Worm (Caenorhabditis elegans) whole organism, young adult: ENCODE results near the gene F14D7.14.
"Not testable (repeated sequence)": the region's sequence is repeated elsewhere in the genome, so short reads cannot be mapped to it uniquely, and the experiment has no call there.

Experiments used
- B0019.2 ChIP-seq: fragments of 200-800 bp; sonication (Bioruptor generic); conservative IDR thresholded peaks from 2 replicates; pipeline ENCODE4 v1.3.6; 2022; ENCODE audit warnings: missing genetic modification reagents, missing genetic modification characterization, missing compliant biosample characterization
- B0261.1 ChIP-seq: sonication (generic microtip); optimal IDR thresholded peaks from 2 replicates; lab custom pipeline; 2016; ENCODE audit warnings: mild to moderate bottlenecking, missing genetic modification characterization, moderate library complexity, missing compliant biosample characterization
- D2030.7 ChIP-seq: fragments of 200-800 bp; sonication (Bioruptor generic); IDR thresholded peaks from 2 replicates; pipeline ENCODE4 v1.3.6; 2022; ENCODE audit warnings: missing genetic modification reagents, missing genetic modification characterization, missing compliant biosample characterization
- F33H1.4 ChIP-seq: fragments of 200-800 bp; sonication (Bioruptor generic); IDR thresholded peaks from 2 replicates; pipeline ENCODE4 v1.3.6; 2022; ENCODE audit warnings: missing genetic modification reagents, missing genetic modification characterization, missing compliant biosample characterization
- F57A8.1 ChIP-seq: fragments of 200-800 bp; sonication (Bioruptor generic); optimal IDR thresholded peaks from 2 replicates; lab custom pipeline; 2018; ENCODE audit warnings: mild to moderate bottlenecking, missing genetic modification characterization, moderate library complexity, missing compliant biosample characterization
- Y56A3A.18 ChIP-seq: fragments of 200-800 bp; sonication (Bioruptor generic); IDR thresholded peaks from 2 replicates; pipeline ENCODE4 v1.3.6; 2022; ENCODE audit warnings: missing genetic modification reagents, missing genetic modification characterization, missing compliant biosample characterization
- ZK185.1 ChIP-seq: sonication (generic microtip); optimal IDR thresholded peaks from 2 replicates; lab custom pipeline; 2016; ENCODE audit warnings: mild to moderate bottlenecking, missing genetic modification characterization, missing compliant biosample characterization; ENCODE audit not compliant: poor library complexity, severe bottlenecking
- ama-1 ChIP-seq, 3 experiments: fragments of 150-350 bp in 1 of 3; sonication (generic microtip) in 2 of 3; optimal IDR thresholded peaks; 2 replicates each; lab custom pipeline; 2014 to 2018; ENCODE audit warnings: missing biosample characterization in 2 of 3, missing genetic modification characterization in 2 of 3, missing genetic modification reagents in 2 of 3
- aptf-3 ChIP-seq: fragments of 200-800 bp; sonication (Bioruptor generic); IDR thresholded peaks from 2 replicates; pipeline ENCODE4 v1.3.6; 2022; ENCODE audit warnings: missing genetic modification characterization, missing compliant biosample characterization
- atf-7 ChIP-seq: sonication (generic microtip); optimal IDR thresholded peaks from 2 replicates; lab custom pipeline; 2017; ENCODE audit warnings: mild to moderate bottlenecking, missing genetic modification characterization, missing compliant biosample characterization
- attf-3 ChIP-seq: fragments of 200-800 bp; sonication (Bioruptor generic); conservative IDR thresholded peaks from 2 replicates; pipeline ENCODE4 v1.3.6; 2022; ENCODE audit warnings: missing genetic modification reagents, missing genetic modification characterization, missing compliant biosample characterization
- attf-6 ChIP-seq: fragments of 200-800 bp; sonication (Bioruptor generic); IDR thresholded peaks from 2 replicates; pipeline ENCODE4 v1.3.6; 2022; ENCODE audit warnings: missing genetic modification reagents, missing genetic modification characterization, missing compliant biosample characterization
- ceh-40 ChIP-seq: fragments of 200-800 bp; sonication (Bioruptor generic); IDR thresholded peaks from 2 replicates; pipeline ENCODE4 v1.3.6; 2022; ENCODE audit warnings: missing genetic modification characterization, missing compliant biosample characterization
- ceh-79 ChIP-seq: sonication (generic microtip); optimal IDR thresholded peaks from 2 replicates; lab custom pipeline; 2017; ENCODE audit warnings: mild to moderate bottlenecking, missing genetic modification characterization, missing compliant biosample characterization
- chd-7 ChIP-seq: sonication (generic microtip); optimal IDR thresholded peaks from 2 replicates; lab custom pipeline; 2016; ENCODE audit warnings: mild to moderate bottlenecking, missing genetic modification characterization, moderate library complexity, missing compliant biosample characterization
- dox-1 ChIP-seq: fragments of 200-800 bp; sonication (Bioruptor generic); IDR thresholded peaks from 2 replicates; pipeline ENCODE4 v1.3.6; 2022; ENCODE audit warnings: missing genetic modification reagents, missing genetic modification characterization, missing compliant biosample characterization
- efl-1 ChIP-seq: fragments of 150-350 bp; optimal IDR thresholded peaks from 2 replicates; lab custom pipeline; 2014; ENCODE audit warnings: missing biosample characterization, missing genetic modification reagents, missing genetic modification characterization
- egrh-3 ChIP-seq: fragments of 200-800 bp; sonication (Bioruptor generic); IDR thresholded peaks from 2 replicates; pipeline ENCODE4 v1.3.6; 2022; ENCODE audit warnings: missing genetic modification reagents, missing genetic modification characterization, missing compliant biosample characterization
- ets-4 ChIP-seq: fragments of 200-800 bp; sonication (Bioruptor generic); optimal IDR thresholded peaks from 2 replicates; lab custom pipeline; 2018; ENCODE audit warnings: mild to moderate bottlenecking, missing genetic modification characterization, missing compliant biosample characterization
- him-1 ChIP-seq: sonication (generic microtip); optimal IDR thresholded peaks from 2 replicates; lab custom pipeline; 2016; ENCODE audit warnings: missing genotype, missing genetic modification reagents, missing genetic modification characterization, missing compliant biosample characterization
- hlh-26 ChIP-seq: fragments of 200-800 bp; sonication (Bioruptor generic); conservative IDR thresholded peaks from 2 replicates; pipeline ENCODE4 v1.3.6; 2022; ENCODE audit warnings: missing genetic modification reagents, missing genetic modification characterization, missing compliant biosample characterization
- hmg-1.2 ChIP-seq: fragments of 200-800 bp; sonication (Bioruptor generic); IDR thresholded peaks from 2 replicates; pipeline ENCODE4 v1.3.6; 2022; ENCODE audit warnings: missing genetic modification reagents, missing genetic modification characterization, missing compliant biosample characterization
- hsf-1 ChIP-seq: fragments of 200-800 bp; sonication (Bioruptor generic); IDR thresholded peaks from 2 replicates; pipeline ENCODE4 v1.3.6; 2022; ENCODE audit warnings: missing genetic modification reagents, missing genetic modification characterization, missing compliant biosample characterization
- let-607 ChIP-seq, 2 experiments: fragments of 200-800 bp in 1 of 2; sonication (Bioruptor generic) in 1 of 2; sonication (generic microtip) in 1 of 2; optimal IDR thresholded peaks; 2 replicates each; lab custom pipeline; 2016 to 2018; ENCODE audit warnings: mild to moderate bottlenecking in 2 of 2, missing compliant biosample characterization in 2 of 2, missing genetic modification characterization in 2 of 2, moderate library complexity in 2 of 2, missing genotype in 1 of 2
- lin-26 ChIP-seq: fragments of 200-800 bp; sonication (Bioruptor generic); IDR thresholded peaks from 2 replicates; pipeline ENCODE4 v1.3.6; 2022; ENCODE audit warnings: missing genetic modification reagents, missing genetic modification characterization, missing compliant biosample characterization
- lsl-1 ChIP-seq: fragments of 200-800 bp; sonication (Bioruptor generic); optimal IDR thresholded peaks from 2 replicates; lab custom pipeline; 2018; ENCODE audit warnings: mild to moderate bottlenecking, missing genetic modification characterization, moderate library complexity, missing compliant biosample characterization
- lsy-27 ChIP-seq: sonication (generic microtip); optimal IDR thresholded peaks from 2 replicates; lab custom pipeline; 2017; ENCODE audit warnings: missing genetic modification characterization, mild to moderate bottlenecking, missing compliant biosample characterization, antibody characterized with exemption, missing genotype, borderline replicate concordance; ENCODE audit not compliant: insufficient read depth
- madf-10 ChIP-seq: sonication (generic microtip); optimal IDR thresholded peaks from 2 replicates; lab custom pipeline; 2016; ENCODE audit warnings: mild to moderate bottlenecking, missing genetic modification characterization, missing compliant biosample characterization
- madf-3 ChIP-seq: fragments of 200-800 bp; sonication (Bioruptor generic); IDR thresholded peaks from 2 replicates; pipeline ENCODE4 v1.3.6; 2022; ENCODE audit warnings: missing genetic modification reagents, missing genetic modification characterization, missing compliant biosample characterization
- madf-6 ChIP-seq: fragments of 200-800 bp; sonication (Bioruptor generic); IDR thresholded peaks from 2 replicates; pipeline ENCODE4 v1.3.6; 2022; ENCODE audit warnings: missing genetic modification reagents, missing genetic modification characterization, missing compliant biosample characterization
- mcd-1 ChIP-seq: fragments of 200-800 bp; sonication (Bioruptor generic); IDR thresholded peaks from 2 replicates; pipeline ENCODE4 v1.3.6; 2022; ENCODE audit warnings: missing genetic modification reagents, missing genetic modification characterization, missing compliant biosample characterization
- mel-28 ChIP-seq: sonication (generic microtip); optimal IDR thresholded peaks from 2 replicates; lab custom pipeline; 2016; ENCODE audit warnings: borderline replicate concordance, mild to moderate bottlenecking, missing genetic modification characterization, missing compliant biosample characterization
- nfya-2 ChIP-seq: fragments of 200-800 bp; sonication (Bioruptor generic); IDR thresholded peaks from 2 replicates; pipeline ENCODE4 v1.3.6; 2022; ENCODE audit warnings: missing genetic modification reagents, missing genetic modification characterization, missing compliant biosample characterization
- nfyb-1 ChIP-seq: fragments of 200-800 bp; sonication (Bioruptor generic); IDR thresholded peaks from 2 replicates; pipeline ENCODE4 v1.3.6; 2022; ENCODE audit warnings: missing genetic modification reagents, missing genetic modification characterization, missing compliant biosample characterization
- snpc-1.1 ChIP-seq: sonication (generic microtip); optimal IDR thresholded peaks from 2 replicates; lab custom pipeline; 2017; ENCODE audit warnings: missing genetic modification characterization, mild to moderate bottlenecking, missing compliant biosample characterization, antibody characterized with exemption, moderate library complexity, missing genotype, missing genetic modification reagents; ENCODE audit not compliant: insufficient read depth
- snpc-1.3 ChIP-seq: sonication (generic microtip); optimal IDR thresholded peaks from 2 replicates; lab custom pipeline; 2017; ENCODE audit warnings: missing genetic modification characterization, mild to moderate bottlenecking, missing compliant biosample characterization, antibody characterized with exemption, moderate library complexity, missing genotype, missing genetic modification reagents; ENCODE audit not compliant: insufficient read depth
- snpc-4 ChIP-seq, 5 experiments: fragments of 150-350 bp in 1 of 5; sonication (generic microtip) in 4 of 5; optimal IDR thresholded peaks; 2 replicates each; lab custom pipeline; 2014 to 2018; ENCODE audit warnings: missing genetic modification characterization in 5 of 5, missing biosample characterization in 3 of 5, antibody characterized with exemption in 2 of 5, mild to moderate bottlenecking in 2 of 5, missing compliant biosample characterization in 2 of 5, missing genotype in 2 of 5, moderate library complexity in 2 of 5, missing genetic modification reagents in 1 of 5
- tbp1 ChIP-seq: fragments of 200-800 bp; sonication (Bioruptor generic); optimal IDR thresholded peaks from 2 replicates; lab custom pipeline; 2018; ENCODE audit warnings: mild to moderate bottlenecking, missing genetic modification characterization, missing compliant biosample characterization
- tbx-9 ChIP-seq: sonication (generic microtip); optimal IDR thresholded peaks from 2 replicates; lab custom pipeline; 2016; ENCODE audit warnings: borderline replicate concordance, missing genetic modification characterization, inconsistent platforms, missing compliant biosample characterization

The F14D7.14 gene

ce11 chrV:14268616-14269015 lies 41.1 kb upstream of the F14D7.14 start, which contains the start of gene F40G12.4:
TSS of gene F40G12.4 (minus strand) at chrV:14268716.
- TF ChIP-seq Y56A3A.18 (GFP tag; lab: Robert Waterston, UW) (no peak), snpc-1.3 (tag; lab: Kevin White, UChicago) (no peak), tbx-9 (no peak), aptf-3 (GFP tag; lab: Robert Waterston, UW) (no peak), hmg-1.2 (GFP tag; lab: Robert Waterston, UW) (no peak), madf-10 (tag; lab: Kevin White, UChicago) (no peak), madf-3 (GFP tag; lab: Robert Waterston, UW) (no peak), dox-1 (no peak), ZK185.1 (no peak), lsy-27 (tag; lab: Kevin White, UChicago) (no peak), hlh-26 (GFP tag; lab: Robert Waterston, UW) (no peak), mel-28 (no peak), ceh-40 (GFP tag; lab: Robert Waterston, UW) (no peak), attf-3 (no peak), F57A8.1 (GFP tag; lab: Kevin White, UChicago) (no peak)
- TF ChIP-seq, all 124 proteins: peak for 0

DNA sequence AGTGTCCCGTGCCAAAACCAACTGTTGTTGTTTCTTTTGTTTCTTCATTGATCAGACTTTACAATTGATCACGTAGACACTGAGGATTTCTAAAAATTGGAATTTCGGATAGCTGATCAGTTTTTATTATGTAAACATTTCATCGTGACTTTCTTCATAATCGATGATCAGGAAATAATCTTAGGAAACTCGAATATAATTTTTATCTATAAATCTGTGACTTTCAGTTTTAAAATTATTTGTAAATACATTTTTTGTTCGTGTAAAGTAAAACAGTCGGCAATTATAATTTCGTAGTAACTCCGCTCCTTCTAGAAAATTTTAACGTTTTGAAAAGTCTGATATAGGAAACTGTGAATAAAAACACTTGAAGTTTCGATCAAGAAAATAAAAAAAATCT lies 39.0 kb upstream of the F14D7.14 start, which contains the start of gene F40G12.5:
F40G12.5 (minus strand) TSS at position 101 of the 400 bp plus-strand sequence.
- no peak for TF ChIP-seq atf-7 (tag; lab: Kevin White, UChicago)
- no peak for TF ChIP-seq let-607 (tag; optimal IDR thresholded peaks at IDR 0.05; lab: Kevin White, UChicago)
- TF ChIP-seq ets-4 (GFP tag; lab: Kevin White, UChicago), result no peak
- no peak for TF ChIP-seq dox-1
- TF ChIP-seq ceh-79 (tag; lab: Kevin White, UChicago), result no peak

DNA sequence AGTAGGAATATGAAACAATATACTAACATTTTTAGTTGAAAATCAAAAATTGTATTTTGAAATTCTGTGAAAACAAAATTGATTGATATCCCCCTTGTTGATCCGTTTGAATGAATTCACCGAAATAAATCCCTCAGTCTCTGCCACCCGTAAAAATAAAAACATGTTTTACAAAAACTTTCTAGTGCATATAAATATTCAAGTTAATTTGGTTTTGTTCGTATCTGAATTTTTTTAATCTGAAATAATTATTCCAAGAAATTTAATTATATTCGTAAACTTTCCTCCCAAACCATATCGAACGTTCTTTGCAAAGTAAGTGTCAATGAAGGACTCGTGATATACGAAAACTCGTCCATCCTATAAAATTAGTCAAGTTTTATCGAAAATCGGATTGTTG lies 36.7 kb upstream of the F14D7.14 start, which contains the start of gene F40G12.6:
F40G12.6 (minus strand) TSS at position 101 of the 400 bp plus-strand sequence.
- TF ChIP-seq nfya-2 (GFP tag; lab: Robert Waterston, UW) (no peak), B0019.2 (GFP tag; lab: Robert Waterston, UW) (no peak), nfyb-1 (no peak), chd-7 (tag; lab: Kevin White, UChicago) (no peak), efl-1 (GFP tag; lab: Kevin White, UChicago) (no peak), ets-4 (GFP tag; lab: Kevin White, UChicago) (no peak)
- TF ChIP-seq, all 124 proteins: peak for 0

DNA sequence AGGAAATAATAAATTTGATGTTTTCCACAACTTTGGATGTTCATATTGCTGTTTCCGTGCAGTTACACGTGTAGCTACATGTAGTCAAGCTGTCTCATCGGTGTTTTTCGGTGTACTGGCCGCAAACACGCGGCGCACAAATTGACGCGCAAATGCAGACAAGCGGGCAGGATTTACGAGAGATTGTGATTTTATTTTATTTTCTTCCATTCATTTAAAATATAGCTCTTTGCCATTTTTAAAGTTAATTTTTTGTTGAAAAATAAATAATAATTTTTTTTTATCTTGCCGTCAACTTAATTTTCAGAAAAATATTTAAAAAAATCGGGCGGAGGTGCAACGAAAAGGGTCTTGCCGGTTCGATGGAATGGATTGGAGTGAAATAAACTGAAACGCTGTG lies 35.5 kb upstream of the F14D7.14 start, which contains the start of gene F40G12.7:
F40G12.7 (plus strand) TSS at position 301 of the 400 bp plus-strand sequence.
- not testable (repeated sequence) for TF ChIP-seq B0261.1 (tag; lab: Kevin White, UChicago); egrh-3 (GFP tag; lab: Robert Waterston, UW); ama-1 (optimal IDR thresholded peaks at IDR 0.05; lab: Kevin White, UChicago); ama-1 (GFP tag; optimal IDR thresholded peaks at IDR 0.05; lab: Kevin White, UChicago)

DNA sequence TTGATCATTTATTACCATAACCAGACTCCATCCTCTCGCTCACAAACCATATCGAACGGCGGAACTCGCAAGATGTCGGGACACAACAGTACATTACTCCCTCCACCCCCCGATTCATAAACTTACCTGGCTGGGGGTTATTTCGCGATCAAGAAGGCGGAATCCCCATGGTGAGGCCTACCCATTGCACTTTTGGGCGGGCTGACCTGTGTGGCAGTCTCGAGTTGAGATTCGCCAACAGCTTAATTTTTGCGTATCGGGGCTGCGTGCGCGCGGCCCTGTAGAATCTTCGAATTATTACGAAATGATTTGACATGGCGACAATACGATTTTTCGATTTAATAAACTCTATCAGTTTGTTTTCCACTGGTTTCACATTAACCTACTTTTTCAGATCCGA lies 32.3 kb upstream of the F14D7.14 start:
- TF ChIP-seq snpc-1.3 (tag; lab: Kevin White, UChicago), result peak; percentile 43
- TF ChIP-seq B0019.2 (GFP tag; lab: Robert Waterston, UW), result 0 out of 2 replicates have a peak, but pooled peaks have one; percentile 19
- peak; percentile 87; the same call in 1 of the 2 replicates for TF ChIP-seq attf-6
- TF ChIP-seq lsl-1 (GFP tag; lab: Kevin White, UChicago), result peak; percentile 19
- TF ChIP-seq hsf-1 (GFP tag; lab: Robert Waterston, UW), result 0 out of 2 replicates have a peak, but pooled peaks have one; percentile 23
- TF ChIP-seq snpc-4 (GFP tag; optimal IDR thresholded peaks at IDR 0.05; lab: Kevin White, UChicago), result peak; percentile 78
- TF ChIP-seq snpc-4 (tag; optimal IDR thresholded peaks at IDR 0.05; lab: Kevin White, UChicago), result peak; percentile 68 to 93 (median 85)
- peak; percentile 25; the same call in 1 of the 2 replicates for TF ChIP-seq F33H1.4
- peak; percentile 48 for TF ChIP-seq D2030.7
- TF ChIP-seq lin-26 (GFP tag; lab: Robert Waterston, UW), result peak; percentile 53; the same call in 1 of the 2 replicates
- peak; percentile 90 for TF ChIP-seq snpc-1.1
- TF ChIP-seq him-1 (tag; lab: Kevin White, UChicago), result peak; percentile 87
- TF ChIP-seq tbp1 (GFP tag; lab: Kevin White, UChicago), result peak; percentile 51
- TF ChIP-seq mcd-1, result peak; percentile 52
- TF ChIP-seq madf-6 (GFP tag; lab: Robert Waterston, UW), result peak; percentile 55
